Fruit fly (Drosophila melanogaster): ENCODE results near the gene Lint-O.

Lint-O gene

DNA sequence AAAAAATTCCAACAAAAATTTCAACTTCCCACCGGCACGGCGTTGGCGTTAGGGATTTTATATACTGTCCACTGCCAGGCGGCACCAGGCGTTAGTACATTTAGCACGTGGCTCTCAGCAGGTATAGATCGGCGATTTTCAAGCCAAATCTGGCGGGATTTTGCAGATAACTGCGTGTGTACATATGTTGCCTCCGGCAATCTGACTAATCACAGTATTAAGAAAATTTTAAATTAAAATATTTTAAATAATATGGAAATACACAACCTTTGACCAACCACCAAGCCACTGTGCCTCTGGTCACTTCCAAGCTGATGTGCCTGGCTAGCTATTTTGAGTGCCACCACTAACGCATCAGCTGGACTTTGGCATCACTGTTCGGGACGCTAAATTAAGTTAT is 33.6 kb downstream of the Lint-O start, which contains the start of the genes ttm50 and CG2712 (continued):
- TF ChIP-seq CG31388 (GFP tag; optimal IDR thresholded peaks at IDR 0.05) (no peak), CG2129 (GFP tag; IDR thresholded peaks at IDR 0.05; ENCODE audit: partially characterized antibody) (no peak), CG16815 (GFP tag; optimal IDR thresholded peaks at IDR 0.05) (no peak), Fer2 (tag; optimal IDR thresholded peaks at IDR 0.05) (peak; percentile 27), CG10209 (GFP tag; optimal IDR thresholded peaks at IDR 0.05) (no peak), wor (GFP tag; IDR thresholded peaks at IDR 0.05) (no peak), crol (GFP tag; IDR thresholded peaks at IDR 0.05) (no peak), CG15514 (GFP tag; optimal IDR thresholded peaks at IDR 0.05) (peak; percentile 82), CG4730 (GFP tag; IDR thresholded peaks at IDR 0.05) (no peak), Vsx1 (GFP tag; optimal IDR thresholded peaks at IDR 0.05) (no peak), E2f1 (GFP tag; IDR thresholded peaks at IDR 0.05) (peak; percentile 33; the same call in 1 of the 2 replicates), CG11247 (GFP tag; IDR thresholded peaks at IDR 0.05) (peak; percentile 23; the same call in 1 of the 2 replicates), row (GFP tag; IDR thresholded peaks at IDR 0.05) (peak; percentile 93), gfzf (GFP tag; optimal IDR thresholded peaks at IDR 0.05) (peak; percentile 74), grau (tag; optimal IDR thresholded peaks at IDR 0.05) (peak; percentile 74), dmrt11E (tag; optimal IDR thresholded peaks at IDR 0.05) (peak; percentile 58), luna (GFP tag; optimal IDR thresholded peaks at IDR 0.05) (no peak), ato (GFP tag; IDR thresholded peaks at IDR 0.05; ENCODE audit: partially characterized antibody) (no peak), Sry-δ (GFP tag; optimal IDR thresholded peaks at IDR 0.05) (peak; percentile 31), sim (GFP tag; IDR thresholded peaks at IDR 0.05) (no peak), Ptx1 (GFP tag; IDR thresholded peaks at IDR 0.05) (peak; percentile 71), CG17359 (tag; optimal IDR thresholded peaks at IDR 0.05) (peak; percentile 19), CG2712 (tag; optimal IDR thresholded peaks at IDR 0.05) (peak; percentile 93), CG10267 (tag; optimal IDR thresholded peaks at IDR 0.05) (peak; percentile 59), pzg (GFP tag; optimal IDR thresholded peaks at IDR 0.05) (peak; percentile 56), CG31224 (GFP tag; IDR thresholded peaks at IDR 0.05) (0 out of 2 replicates have a peak, but pooled peaks have one; percentile 40), her (GFP tag; optimal IDR thresholded peaks at IDR 0.05) (no peak), emc (GFP tag; optimal IDR thresholded peaks at IDR 0.05) (no peak), CG9437 (GFP tag; optimal IDR thresholded peaks at IDR 0.05) (peak; percentile 19), gsb (GFP tag; IDR thresholded peaks at IDR 0.05) (no peak; the same call in 1 of the 2 replicates), CG4424 (GFP tag; optimal IDR thresholded peaks at IDR 0.05) (peak; percentile 63), CG7928 (GFP tag; optimal IDR thresholded peaks at IDR 0.05) (peak; percentile 31), pho (GFP tag; optimal IDR thresholded peaks at IDR 0.05) (no peak), CG11085 (GFP tag; IDR thresholded peaks at IDR 0.05) (no peak; the same call in 1 of the 2 replicates), sd (tag; optimal IDR thresholded peaks at IDR 0.05) (no peak), trh (GFP tag; optimal IDR thresholded peaks at IDR 0.05) (peak; percentile 21), run (tag; optimal IDR thresholded peaks at IDR 0.05) (no peak), Abd-B (GFP tag; optimal IDR thresholded peaks at IDR 0.05) (peak; percentile 68), fd64A (GFP tag; optimal IDR thresholded peaks at IDR 0.05) (no peak), CG3838 (GFP tag; optimal IDR thresholded peaks at IDR 0.05) (no peak), CG32532 (GFP tag; IDR thresholded peaks at IDR 0.05) (peak; percentile 54; the same call in 1 of the 2 replicates), CG17186 (GFP tag; optimal IDR thresholded peaks at IDR 0.05) (peak; percentile 94), CG6272 (GFP tag; IDR thresholded peaks at IDR 0.05) (peak; percentile 51; the same call in 1 of the 2 replicates), Usf (GFP tag; optimal IDR thresholded peaks at IDR 0.05) (peak; percentile 47), fd96Cb (tag; optimal IDR thresholded peaks at IDR 0.05) (peak; percentile 33), CG7357 (GFP tag; IDR thresholded peaks at IDR 0.05) (no peak), CG4820 (GFP tag; optimal IDR thresholded peaks at IDR 0.05) (peak; percentile 5), fu2 (GFP tag; optimal IDR thresholded peaks at IDR 0.05) (no peak), CG15479 (GFP tag; optimal IDR thresholded peaks at IDR 0.05) (no peak), NK7.1 (GFP tag; optimal IDR thresholded peaks at IDR 0.05) (no peak), danr (GFP tag; IDR thresholded peaks at IDR 0.05) (0 out of 2 replicates have a peak, but pooled peaks have one; percentile 47)
